Fruit fly (Drosophila melanogaster): ENCODE results near the gene Pc.

DNA sequence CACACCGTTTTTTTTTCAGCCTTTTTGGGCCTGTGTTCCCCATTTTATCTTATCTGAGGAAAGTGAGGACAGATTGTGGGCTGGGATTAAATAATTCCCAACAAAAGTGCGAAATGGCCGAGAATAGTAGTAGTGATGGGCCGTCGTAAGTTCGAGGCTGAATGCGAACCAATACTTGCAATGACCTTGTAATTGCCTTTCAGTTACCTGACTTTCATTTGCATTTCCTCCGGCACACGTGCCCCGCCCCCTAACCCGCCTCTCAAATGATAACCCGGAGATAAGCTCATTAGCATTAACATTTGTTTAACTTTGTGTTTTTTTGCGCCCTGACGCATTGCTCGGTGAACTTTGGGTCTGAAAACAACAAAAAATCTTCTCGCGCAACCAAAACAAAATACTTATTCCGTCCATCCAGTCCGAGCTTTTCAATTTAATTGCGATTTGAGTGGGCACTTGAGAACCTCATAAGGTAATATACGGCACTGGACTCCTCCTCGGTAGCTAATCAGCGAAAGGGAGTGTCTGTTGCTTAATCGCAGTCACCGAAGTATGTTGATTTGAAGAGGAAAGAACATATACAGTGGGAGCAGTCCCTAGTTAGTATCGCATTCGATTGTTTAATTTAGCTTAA is 39.8 kb downstream of the Pc start:
- TF ChIP-seq CG32264 (GFP tag; optimal IDR thresholded peaks at IDR 0.05) (no peak), OdsH (GFP tag; optimal IDR thresholded peaks at IDR 0.05) (no peak), dsf (GFP tag; optimal IDR thresholded peaks at IDR 0.05; ENCODE audit: borderline replicate concordance) (no peak), HLH106 (tag; optimal IDR thresholded peaks at IDR 0.05) (no peak), GATAd (GFP tag; optimal IDR thresholded peaks at IDR 0.05) (no peak), usp (GFP tag; optimal IDR thresholded peaks at IDR 0.05) (no peak), Dfd (GFP tag; optimal IDR thresholded peaks at IDR 0.05) (no peak), h (GFP tag; optimal IDR thresholded peaks at IDR 0.05) (peak; percentile 15)
